Worm (Caenorhabditis elegans) whole organism, L2 larva: ENCODE results near the gene elo-5.

ENCODE experiments used
- C34F6.9 ChIP-seq: fragments of 150-350 bp; optimal IDR thresholded peaks from 2 replicates; lab custom pipeline; 2014; ENCODE audit warnings: missing biosample characterization, missing genetic modification characterization
- F13H6.1 ChIP-seq: sonication (generic microtip); optimal IDR thresholded peaks from 2 replicates; lab custom pipeline; 2016; ENCODE audit warnings: missing genetic modification characterization, missing compliant biosample characterization
- R02D3.7 ChIP-seq: fragments of 150-350 bp; optimal IDR thresholded peaks from 2 replicates; lab custom pipeline; 2014; ENCODE audit warnings: missing biosample characterization, missing genetic modification characterization
- Y55F3AM.14 ChIP-seq: fragments of 200-800 bp; sonication (Bioruptor generic); optimal IDR thresholded peaks from 2 replicates; lab custom pipeline; 2018; ENCODE audit warnings: mild to moderate bottlenecking, missing genetic modification characterization, missing compliant biosample characterization
- alr-1 ChIP-seq: fragments of 150-350 bp; optimal IDR thresholded peaks from 2 replicates; lab custom pipeline; 2014; ENCODE audit warnings: missing biosample characterization, missing genetic modification characterization
- aly-2 ChIP-seq: fragments of 150-350 bp; optimal IDR thresholded peaks from 2 replicates; lab custom pipeline; 2014; ENCODE audit warnings: missing biosample characterization, missing genetic modification characterization
- ama-1 ChIP-seq: fragments of 150-350 bp; optimal IDR thresholded peaks from 2 replicates; lab custom pipeline; 2018; ENCODE audit warnings: inconsistent platforms
- ceh-16 ChIP-seq: fragments of 150-350 bp; optimal IDR thresholded peaks from 2 replicates; lab custom pipeline; 2014; ENCODE audit warnings: missing biosample characterization, missing genetic modification characterization
- crh-2 ChIP-seq: sonication (generic microtip); optimal IDR thresholded peaks from 2 replicates; lab custom pipeline; 2017; ENCODE audit warnings: missing biosample characterization, missing genetic modification characterization
- dmd-4 ChIP-seq: sonication (generic microtip); optimal IDR thresholded peaks from 2 replicates; lab custom pipeline; 2017; ENCODE audit warnings: missing biosample characterization, missing genetic modification characterization
- egl-27 ChIP-seq: sonication (generic microtip); optimal IDR thresholded peaks from 3 replicates; lab custom pipeline; 2017; ENCODE audit warnings: missing biosample characterization, missing genetic modification reagents, missing genetic modification characterization
- elt-1 ChIP-seq: fragments of 150-350 bp; optimal IDR thresholded peaks from 2 replicates; lab custom pipeline; 2014; ENCODE audit warnings: missing biosample characterization, missing genetic modification characterization
- elt-3 ChIP-seq: sonication (generic microtip); optimal IDR thresholded peaks from 2 replicates; lab custom pipeline; 2017; ENCODE audit warnings: missing biosample characterization, missing genetic modification characterization
- fos-1 ChIP-seq: fragments of 150-350 bp; optimal IDR thresholded peaks from 2 replicates; lab custom pipeline; 2014; ENCODE audit warnings: missing biosample characterization, missing genetic modification characterization
- lin-11 ChIP-seq: fragments of 150-350 bp; sonication (generic microtip); optimal IDR thresholded peaks from 2 replicates; lab custom pipeline; 2014; ENCODE audit warnings: missing biosample characterization, missing genetic modification characterization, inconsistent platforms, mixed read lengths
- lin-13 ChIP-seq: fragments of 150-350 bp; optimal IDR thresholded peaks from 2 replicates; lab custom pipeline; 2014; ENCODE audit warnings: missing biosample characterization, missing genetic modification reagents, missing genetic modification characterization
- lsy-2 ChIP-seq, 2 experiments: fragments of 150-350 bp in 1 of 2; sonication (generic microtip) in 1 of 2; optimal IDR thresholded peaks; 2 replicates each; lab custom pipeline; 2014 to 2017; ENCODE audit warnings: missing biosample characterization in 2 of 2, missing genetic modification characterization in 2 of 2
- mab-5 ChIP-seq: fragments of 150-350 bp; optimal IDR thresholded peaks from 2 replicates; lab custom pipeline; 2014; ENCODE audit warnings: missing biosample characterization, missing genetic modification characterization
- mbf-1 ChIP-seq: sonication (generic microtip); optimal IDR thresholded peaks from 2 replicates; lab custom pipeline; 2017; ENCODE audit warnings: missing biosample characterization, missing genetic modification characterization
- mdl-1 ChIP-seq, 2 experiments: fragments of 150-350 bp in 1 of 2; sonication (generic microtip) in 1 of 2; optimal IDR thresholded peaks; 2 replicates each; lab custom pipeline; 2017; ENCODE audit warnings: missing biosample characterization in 2 of 2, missing genetic modification characterization in 2 of 2
- nhr-10 ChIP-seq: sonication (generic microtip); optimal IDR thresholded peaks from 2 replicates; lab custom pipeline; 2017; ENCODE audit warnings: missing biosample characterization, missing genetic modification characterization
- nhr-11 ChIP-seq: fragments of 150-350 bp; optimal IDR thresholded peaks from 2 replicates; lab custom pipeline; 2014; ENCODE audit warnings: missing biosample characterization, missing genetic modification characterization
- nhr-12 ChIP-seq: fragments of 150-350 bp; optimal IDR thresholded peaks from 2 replicates; lab custom pipeline; 2014; ENCODE audit warnings: missing biosample characterization, missing genetic modification characterization
- nhr-129 ChIP-seq: fragments of 150-350 bp; optimal IDR thresholded peaks from 2 replicates; lab custom pipeline; 2014; ENCODE audit warnings: missing biosample characterization, missing genetic modification characterization
- nhr-21 ChIP-seq: fragments of 150-350 bp; optimal IDR thresholded peaks from 2 replicates; lab custom pipeline; 2014; ENCODE audit warnings: missing biosample characterization, missing genetic modification characterization
- nhr-23 ChIP-seq: fragments of 150-350 bp; optimal IDR thresholded peaks from 2 replicates; lab custom pipeline; 2014; ENCODE audit warnings: missing biosample characterization, missing genetic modification reagents, missing genetic modification characterization
- nhr-237 ChIP-seq: fragments of 150-350 bp; optimal IDR thresholded peaks from 2 replicates; lab custom pipeline; 2014; ENCODE audit warnings: missing biosample characterization, missing genetic modification characterization
- nhr-25 ChIP-seq: fragments of 150-350 bp; sonication (generic microtip); optimal IDR thresholded peaks from 3 replicates; lab custom pipeline; 2014; ENCODE audit warnings: missing biosample characterization, missing genetic modification characterization
- nhr-77 ChIP-seq: fragments of 150-350 bp; optimal IDR thresholded peaks from 2 replicates; lab custom pipeline; 2014; ENCODE audit warnings: missing biosample characterization, missing genetic modification characterization
- peb-1 ChIP-seq: fragments of 150-350 bp; optimal IDR thresholded peaks from 2 replicates; lab custom pipeline; 2014; ENCODE audit warnings: missing biosample characterization, missing genetic modification characterization
- sem-4 ChIP-seq: fragments of 150-350 bp; optimal IDR thresholded peaks from 2 replicates; lab custom pipeline; 2014; ENCODE audit warnings: missing biosample characterization, missing genetic modification reagents, missing genetic modification characterization
- skn-1 ChIP-seq: sonication (generic microtip); optimal IDR thresholded peaks from 2 replicates; lab custom pipeline; 2017; ENCODE audit warnings: missing biosample characterization, missing genetic modification characterization
- sma-3 ChIP-seq: sonication (generic microtip); optimal IDR thresholded peaks from 2 replicates; lab custom pipeline; 2016; ENCODE audit warnings: missing genetic modification reagents, missing genetic modification characterization, missing compliant biosample characterization
- unc-55 ChIP-seq: fragments of 150-350 bp; sonication (generic microtip); optimal IDR thresholded peaks from 3 replicates; lab custom pipeline; 2014; ENCODE audit warnings: missing biosample characterization, missing genetic modification reagents, missing genetic modification characterization
- zag-1 ChIP-seq: fragments of 150-350 bp; optimal IDR thresholded peaks from 2 replicates; lab custom pipeline; 2014; ENCODE audit warnings: missing biosample characterization, missing genetic modification characterization
- ztf-1 ChIP-seq: fragments of 200-800 bp; sonication (Bioruptor generic); conservative IDR thresholded peaks from 2 replicates; pipeline ENCODE4 v1.3.6; 2022; ENCODE audit warnings: missing genetic modification characterization, missing compliant biosample characterization
- ztf-11 ChIP-seq: sonication (generic microtip); optimal IDR thresholded peaks from 2 replicates; lab custom pipeline; 2017; ENCODE audit warnings: missing biosample characterization, missing genetic modification characterization

The elo-5 gene

DNA sequence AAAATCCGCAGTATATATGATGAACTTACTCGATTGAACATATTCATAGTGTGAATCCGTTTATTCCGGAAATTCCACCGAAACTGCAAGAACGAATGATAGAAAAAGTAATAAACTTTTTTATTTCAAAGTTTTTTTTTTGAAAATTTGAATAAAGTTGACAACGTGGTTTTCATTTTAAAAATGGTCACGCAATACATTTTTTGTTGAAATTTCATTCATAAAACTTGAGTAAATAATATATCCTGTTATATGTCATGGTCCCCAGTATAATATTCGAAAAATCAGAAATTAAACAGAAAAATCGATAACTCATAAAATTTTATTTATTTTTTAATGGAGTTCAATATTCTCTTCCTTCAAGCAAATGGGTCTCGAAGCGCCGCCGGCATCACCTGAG is 34.2 kb upstream of the elo-5 start, which contains the start of gene ZK616.65:
Gene ZK616.65 (minus strand): TSS at position 101 of the 400 bp plus-strand sequence.
- TF ChIP-seq mab-5 (tag; lab: Kevin White, UChicago) (no peak), skn-1 (no peak), nhr-10 (tag; lab: Kevin White, UChicago) (no peak), ztf-11 (tag; lab: Kevin White, UChicago) (no peak), alr-1 (tag; lab: Kevin White, UChicago) (no peak), mdl-1 (tag; optimal IDR thresholded peaks at IDR 0.05; lab: Kevin White, UChicago) (no peak), nhr-23 (tag; lab: Kevin White, UChicago) (no peak), elt-3 (no peak), peb-1 (tag; lab: Kevin White, UChicago) (no peak), unc-55 (GFP tag; lab: Kevin White, UChicago) (no peak), zag-1 (tag; lab: Kevin White, UChicago) (no peak), F13H6.1 (tag; lab: Kevin White, UChicago) (no peak), elt-1 (tag; lab: Kevin White, UChicago) (no peak), lin-11 (tag; lab: Kevin White, UChicago) (no peak)

- no peak for TF ChIP-seq aly-2 (tag; lab: Kevin White, UChicago)
- no peak for TF ChIP-seq ztf-11 (tag; lab: Kevin White, UChicago)
- TF ChIP-seq fos-1 = no peak
- no peak for TF ChIP-seq egl-27 (tag; lab: Kevin White, UChicago)
- TF ChIP-seq ama-1 (lab: Kevin White, UChicago) = no peak
- no peak for TF ChIP-seq R02D3.7 (tag; lab: Kevin White, UChicago)
- TF ChIP-seq mdl-1 (tag; optimal IDR thresholded peaks at IDR 0.05; lab: Kevin White, UChicago) = no peak
- no peak for TF ChIP-seq elt-3
- TF ChIP-seq Y55F3AM.14 (GFP tag; lab: Kevin White, UChicago) = no peak
- TF ChIP-seq peb-1 (tag; lab: Kevin White, UChicago) = no peak
These were observed 32.2 kb upstream of the elo-5 start for ce11 chrIV:5409112-5409511.

ce11 chrIV:5405345-5405744 is 28.4 kb upstream of the elo-5 start, which contains the start of gene ZK616.61:
TSS of gene ZK616.61 (plus strand) at chrIV:5405645.
- TF ChIP-seq ztf-11 (tag; lab: Kevin White, UChicago) = no peak
- no peak for TF ChIP-seq crh-2 (tag; lab: Kevin White, UChicago)
- TF ChIP-seq elt-3 = no peak

DNA sequence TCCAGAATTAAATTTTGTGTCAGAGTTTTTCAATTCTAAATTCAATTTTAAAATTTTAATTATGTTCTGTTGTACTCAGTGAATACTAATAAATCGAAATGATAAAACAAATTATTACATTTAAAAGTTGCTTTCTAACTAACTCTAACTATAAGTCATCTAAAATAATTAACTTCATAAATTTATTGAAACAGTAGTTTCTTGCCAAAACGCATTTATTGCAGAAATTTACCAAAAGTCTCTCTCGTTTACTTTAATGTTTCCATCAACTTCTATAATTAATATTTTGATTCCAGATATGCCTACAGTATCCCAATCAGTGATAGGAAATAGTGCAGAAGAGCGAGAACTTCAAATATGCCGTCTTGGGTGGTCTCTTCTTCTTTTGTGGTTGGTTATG is 23.7 kb upstream of the elo-5 start, which contains the start of gene ZK616.1:
Gene ZK616.1 (plus strand): TSS at position 301 of the 400 bp plus-strand sequence.
- TF ChIP-seq nhr-10 (tag; lab: Kevin White, UChicago) (no peak), lin-13 (no peak), nhr-23 (tag; lab: Kevin White, UChicago) (no peak), ztf-1 (GFP tag; lab: Robert Waterston, UW) (no peak), R02D3.7 (tag; lab: Kevin White, UChicago) (no peak), nhr-12 (tag; lab: Kevin White, UChicago) (no peak), nhr-237 (tag; lab: Kevin White, UChicago) (no peak), nhr-77 (tag; lab: Kevin White, UChicago) (no peak), dmd-4 (tag; lab: Kevin White, UChicago) (no peak), peb-1 (tag; lab: Kevin White, UChicago) (no peak), elt-3 (no peak), sem-4 (no peak), lin-11 (tag; lab: Kevin White, UChicago) (no peak), elt-1 (tag; lab: Kevin White, UChicago) (no peak)

DNA sequence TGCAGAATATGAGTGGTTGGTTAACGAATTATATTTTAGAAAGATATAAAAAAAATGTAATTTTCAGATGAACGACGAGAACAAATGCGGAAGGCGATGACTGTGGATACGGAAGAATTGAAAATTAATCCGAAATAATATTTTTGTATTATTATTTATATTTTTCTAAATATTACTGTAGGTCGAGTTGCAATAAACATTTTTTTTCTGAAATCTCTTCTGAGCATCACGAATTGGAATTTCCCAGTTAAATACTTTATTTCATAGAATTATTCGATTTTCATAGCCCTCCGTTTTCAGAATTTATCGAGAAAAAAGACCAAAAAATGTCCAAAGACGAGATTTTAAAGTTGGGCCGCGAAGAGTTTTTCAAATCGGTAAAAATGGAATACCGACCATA is 20.6 kb upstream of the elo-5 start, which contains the start of gene ZK616.2:
Gene ZK616.2 (plus strand): TSS at position 301 of the 400 bp plus-strand sequence.
- TF ChIP-seq sem-4 = no peak
- TF ChIP-seq sma-3 (GFP tag; lab: Kevin White, UChicago) = no peak
- TF ChIP-seq, all 48 proteins: peak for 0

- TF ChIP-seq dmd-4 (tag; lab: Kevin White, UChicago) (no peak), ztf-11 (tag; lab: Kevin White, UChicago) (no peak)
These were observed 19.9 kb upstream of the elo-5 start, which contains the start of gene ZK616.3 for ce11 chrIV:5396769-5397168. TSS of gene ZK616.3 (plus strand) at chrIV:5397069.

DNA sequence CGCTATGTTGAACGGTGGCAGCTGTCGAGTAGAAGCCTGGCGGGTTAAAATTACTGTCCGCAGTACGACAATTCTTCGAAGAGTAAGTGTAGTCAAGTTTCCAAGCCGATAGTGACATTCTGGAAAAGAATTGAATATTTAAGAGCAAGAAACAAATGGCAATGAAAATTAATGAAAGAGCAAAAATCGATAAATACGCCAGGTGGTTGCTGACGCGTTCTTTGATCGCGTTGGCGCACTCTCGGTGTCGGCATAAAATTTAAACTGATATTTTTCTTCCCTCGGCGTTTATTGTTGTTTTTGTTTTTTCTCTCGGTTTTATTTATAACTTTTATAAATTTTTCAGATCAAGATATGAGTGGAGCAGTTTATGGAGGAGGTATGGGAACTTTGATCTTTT is 17.8 kb upstream of the elo-5 start, which contains the start of the genes perm-3 and swsn-6:
Gene perm-3 (minus strand): TSS at position 118 of the 400 bp plus-strand sequence.
Gene swsn-6 (plus strand): TSS at position 347 of the 400 bp plus-strand sequence.
- no peak for TF ChIP-seq nhr-23 (tag; lab: Kevin White, UChicago)
- peak; percentile 83 for TF ChIP-seq mab-5 (tag; lab: Kevin White, UChicago)
- peak; percentile 66 for TF ChIP-seq ceh-16
- TF ChIP-seq zag-1 (tag; lab: Kevin White, UChicago) = peak; percentile 27
- TF ChIP-seq sma-3 (GFP tag; lab: Kevin White, UChicago) = peak; percentile 69
- TF ChIP-seq ztf-11 (tag; lab: Kevin White, UChicago) = no peak
- peak; percentile 90 for TF ChIP-seq C34F6.9
- TF ChIP-seq elt-1 (tag; lab: Kevin White, UChicago) = no peak
- no peak for TF ChIP-seq dmd-4 (tag; lab: Kevin White, UChicago)
- TF ChIP-seq lin-11 (tag; lab: Kevin White, UChicago) = peak; percentile 55
- TF ChIP-seq lsy-2 (tag; optimal IDR thresholded peaks at IDR 0.05; lab: Kevin White, UChicago) = peak; percentile 87 to 92
- TF ChIP-seq peb-1 (tag; lab: Kevin White, UChicago) = no peak
- TF ChIP-seq nhr-11 = no peak
- no peak for TF ChIP-seq nhr-77 (tag; lab: Kevin White, UChicago)
- peak; percentile 51 for TF ChIP-seq nhr-21 (tag; lab: Kevin White, UChicago)
- no peak for TF ChIP-seq ztf-1 (GFP tag; lab: Robert Waterston, UW)
- TF ChIP-seq sem-4 = peak; percentile 67
- TF ChIP-seq aly-2 (tag; lab: Kevin White, UChicago) = no peak
- peak; percentile 60 for TF ChIP-seq nhr-129 (tag; lab: Kevin White, UChicago)
- TF ChIP-seq R02D3.7 (tag; lab: Kevin White, UChicago) = peak; percentile 25
- TF ChIP-seq mbf-1 = no peak
- no peak for TF ChIP-seq mdl-1 (tag; optimal IDR thresholded peaks at IDR 0.05; lab: Kevin White, UChicago)
- peak; percentile 74 for TF ChIP-seq nhr-25
